Worm (Caenorhabditis elegans): ENCODE measurements around the gene mml-1.

Gene mml-1

ce11 chrIII:7370569-7370968 is 4.0 kb downstream of the mml-1 start:
- TF ChIP-seq B0261.1 (tag; optimal IDR thresholded peaks at IDR 0.05) (no peak), tbp1 (GFP tag; optimal IDR thresholded peaks at IDR 0.05) (peak; percentile 25), unc-130 (GFP tag; optimal IDR thresholded peaks at IDR 0.05) (no peak)

ce11 chrIII:7369394-7370024 is 5.0 kb downstream of the mml-1 start:
- TF ChIP-seq lin-40 (tag; optimal IDR thresholded peaks at IDR 0.05) (peak; percentile 48), ama-1 (optimal IDR thresholded peaks at IDR 0.05) (peak; percentile 41), ama-1 (GFP tag; optimal IDR thresholded peaks at IDR 0.05) (no peak), T07F8.4 (tag; optimal IDR thresholded peaks at IDR 0.05) (no peak), Y56A3A.18 (GFP tag; IDR thresholded peaks at IDR 0.05) (0 out of 2 replicates have a peak, but pooled peaks have one; percentile 47), chd-7 (tag; optimal IDR thresholded peaks at IDR 0.05) (peak; percentile 39), lin-26 (GFP tag; IDR thresholded peaks at IDR 0.05) (peak; percentile 14; the same call in 1 of the 2 replicates), dox-1 (GFP tag; IDR thresholded peaks at IDR 0.05) (no peak), repo-1 (tag; optimal IDR thresholded peaks at IDR 0.05) (peak; percentile 76), ceh-27 (GFP tag; optimal IDR thresholded peaks at IDR 0.05) (no peak), cebp-1 (GFP tag; IDR thresholded peaks at IDR 0.05) (no peak), cebp-1 (tag; optimal IDR thresholded peaks at IDR 0.05) (peak; percentile 43), pbrm-1 (GFP tag; IDR thresholded peaks at IDR 0.05) (0 out of 2 replicates have a peak, but pooled peaks have one; percentile 36), ets-4 (GFP tag; optimal IDR thresholded peaks at IDR 0.05) (no peak), Y95B8A.8 (GFP tag; IDR thresholded peaks at IDR 0.05) (0 out of 2 replicates have a peak, but pooled peaks have one; percentile 11), F57C9.4 (tag; optimal IDR thresholded peaks at IDR 0.05) (peak; percentile 45), F57A8.1 (GFP tag; optimal IDR thresholded peaks at IDR 0.05) (no peak), B0336.3 (GFP tag; IDR thresholded peaks at IDR 0.05) (0 out of 2 replicates have a peak, but pooled peaks have one; percentile 13), ceh-40 (GFP tag; IDR thresholded peaks at IDR 0.05) (0 out of 2 replicates have a peak, but pooled peaks have one; percentile 9), T26A5.8 (tag; optimal IDR thresholded peaks at IDR 0.05) (peak; percentile 21), madf-6 (GFP tag; IDR thresholded peaks at IDR 0.05) (no peak), somi-1 (GFP tag; optimal IDR thresholded peaks at IDR 0.05) (peak; percentile 34), F10E7.11 (tag; optimal IDR thresholded peaks at IDR 0.05) (no peak), snpc-4 (GFP tag; optimal IDR thresholded peaks at IDR 0.05) (no peak), snpc-4 (tag; optimal IDR thresholded peaks at IDR 0.05) (no peak), snpc-1.3 (tag; optimal IDR thresholded peaks at IDR 0.05; ENCODE audit: insufficient read depth) (no peak), aptf-2 (GFP tag; conservative IDR thresholded peaks at IDR 0.05) (no peak), mcd-1 (GFP tag; IDR thresholded peaks at IDR 0.05) (no peak), lir-1 (GFP tag; conservative IDR thresholded peaks at IDR 0.05) (no peak)

DNA sequence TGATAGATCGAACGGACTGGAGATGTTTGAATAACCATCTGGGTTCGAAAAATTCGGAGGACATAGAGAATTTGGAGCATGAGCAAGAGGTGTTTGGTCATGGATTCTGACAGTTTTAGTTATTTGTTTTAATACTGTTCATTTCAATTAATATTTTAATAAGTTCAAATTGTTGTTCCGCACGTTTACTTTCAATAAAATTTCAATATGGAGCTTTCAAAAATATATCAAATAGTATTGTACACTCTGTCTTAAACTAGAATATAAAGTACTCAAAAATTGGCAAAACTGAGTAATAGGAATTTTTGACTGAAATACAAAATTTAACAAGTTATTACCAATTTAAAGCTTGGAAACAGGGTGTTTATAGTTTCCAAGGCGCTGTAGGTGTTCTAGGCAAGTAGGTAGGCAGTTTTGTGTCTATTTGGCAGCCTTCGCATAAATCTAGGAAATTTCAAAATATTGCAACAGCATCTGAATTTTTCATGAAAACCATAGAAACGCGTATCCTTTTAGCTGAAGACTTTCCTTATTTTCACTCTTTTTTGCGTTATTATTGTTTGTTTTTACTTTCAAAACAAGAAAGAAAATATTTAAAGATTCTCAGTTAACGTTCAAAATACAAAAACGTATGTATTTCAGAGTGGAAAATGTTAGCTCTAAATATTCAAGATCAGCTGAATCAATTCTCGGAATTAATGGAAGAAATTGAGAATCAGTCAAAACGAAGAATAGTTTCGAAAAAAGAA is 7.3 kb downstream of the mml-1 start, which contains the start of the genes T20B12.5 and T20B12.4:
T20B12.5 (minus strand) TSS at position 101 of the 749 bp plus-strand sequence.
T20B12.4 (plus strand) TSS at position 699 of the 749 bp plus-strand sequence.
- TF ChIP-seq sea-2 (GFP tag; IDR thresholded peaks at IDR 0.05) = no peak
- no peak for TF ChIP-seq xnd-1 (tag; optimal IDR thresholded peaks at IDR 0.05)
- TF ChIP-seq attf-3 (GFP tag; conservative IDR thresholded peaks at IDR 0.05) = no peak
- TF ChIP-seq bed-1 (GFP tag; IDR thresholded peaks at IDR 0.05) = no peak
- TF ChIP-seq rec-8 (tag; optimal IDR thresholded peaks at IDR 0.05) = no peak
- TF ChIP-seq mel-28 (tag; optimal IDR thresholded peaks at IDR 0.05; ENCODE audit: borderline replicate concordance) = no peak
- TF ChIP-seq ama-1 (optimal IDR thresholded peaks at IDR 0.05) = no peak
- no peak for TF ChIP-seq ama-1 (GFP tag; optimal IDR thresholded peaks at IDR 0.05)
- TF ChIP-seq lin-40 (tag; optimal IDR thresholded peaks at IDR 0.05) = no peak
- TF ChIP-seq rpc-1 (optimal IDR thresholded peaks at IDR 0.05) = no peak
- TF ChIP-seq rpc-1 (tag; optimal IDR thresholded peaks at IDR 0.05) = no peak
- TF ChIP-seq aptf-3 (GFP tag; IDR thresholded peaks at IDR 0.05) = no peak
- TF ChIP-seq ztf-22 (GFP tag; optimal IDR thresholded peaks at IDR 0.05) = no peak
- no peak for TF ChIP-seq madf-6 (GFP tag; IDR thresholded peaks at IDR 0.05)
- TF ChIP-seq rcor-1 (GFP tag; IDR thresholded peaks at IDR 0.05) = no peak
- no peak for TF ChIP-seq hlh-26 (GFP tag; conservative IDR thresholded peaks at IDR 0.05)
- TF ChIP-seq madf-3 (GFP tag; IDR thresholded peaks at IDR 0.05) = no peak
- TF ChIP-seq ztf-6 (GFP tag; IDR thresholded peaks at IDR 0.05) = no peak
